Worm (Caenorhabditis elegans) whole organism, L1 larva: ENCODE data around the gene rps-12.

Experiments
- C04F5.9 ChIP-seq: sonication (generic microtip); optimal IDR thresholded peaks from 2 replicates; lab custom pipeline; 2016; ENCODE audit warnings: missing genetic modification characterization, missing compliant biosample characterization
- C16A3.4 ChIP-seq: fragments of 150-350 bp; optimal IDR thresholded peaks from 2 replicates; lab custom pipeline; 2014; ENCODE audit warnings: missing biosample characterization, missing genetic modification characterization
- aly-2 ChIP-seq: fragments of 150-350 bp; optimal IDR thresholded peaks from 2 replicates; lab custom pipeline; 2014; ENCODE audit warnings: missing biosample characterization, missing genetic modification characterization
- blmp-1 ChIP-seq: fragments of 150-350 bp; optimal IDR thresholded peaks from 2 replicates; lab custom pipeline; 2014; ENCODE audit warnings: missing biosample characterization, missing genetic modification characterization
- ceh-8 ChIP-seq: fragments of 200-800 bp; sonication (Bioruptor generic); optimal IDR thresholded peaks from 2 replicates; lab custom pipeline; 2018; ENCODE audit warnings: mild to moderate bottlenecking, missing genetic modification characterization, moderate library complexity, missing compliant biosample characterization
- ceh-88 ChIP-seq: fragments of 200-800 bp; sonication (Bioruptor generic); IDR thresholded peaks from 2 replicates; pipeline ENCODE4 v1.3.6; 2022; ENCODE audit warnings: missing genetic modification characterization, missing compliant biosample characterization
- dpl-1 ChIP-seq, 3 experiments: fragments of 150-350 bp in 2 of 3; sonication (generic microtip) in 1 of 3; optimal IDR thresholded peaks; 2 replicates each; lab custom pipeline; 2014 to 2017; ENCODE audit warnings: missing biosample characterization in 3 of 3, missing genetic modification characterization in 3 of 3, missing genetic modification reagents in 3 of 3
- efl-1 ChIP-seq, 4 experiments: fragments of 150-350 bp; optimal IDR thresholded peaks in 3 of 4; peaks in 1 of 4; 1 replicate in 1 of 4; 2 replicates in 3 of 4; lab custom pipeline; 2014; ENCODE audit warnings: missing biosample characterization in 2 of 4, missing genetic modification characterization in 2 of 4, missing genetic modification reagents in 2 of 4
- elt-2 ChIP-seq: sonication (generic microtip); optimal IDR thresholded peaks from 2 replicates; lab custom pipeline; 2016; ENCODE audit warnings: missing genetic modification characterization, mild to moderate bottlenecking, inconsistent platforms, missing compliant biosample characterization, missing genetic modification reagents
- elt-3 ChIP-seq, 6 experiments: fragments of 150-350 bp in 1 of 6; sonication (generic microtip); optimal IDR thresholded peaks; 2 replicates each; lab custom pipeline; 2017 to 2018; ENCODE audit warnings: missing biosample characterization in 6 of 6, missing genetic modification characterization in 6 of 6, inconsistent platforms in 1 of 6
- ets-5 ChIP-seq: fragments of 200-800 bp; sonication (Bioruptor generic); IDR thresholded peaks from 2 replicates; pipeline ENCODE4 v1.3.6; 2022; ENCODE audit warnings: missing genetic modification characterization, missing compliant biosample characterization
- fkh-4 ChIP-seq: sonication (generic microtip); optimal IDR thresholded peaks from 2 replicates; lab custom pipeline; 2016; ENCODE audit warnings: missing compliant biosample characterization, missing genetic modification characterization, borderline replicate concordance
- fos-1 ChIP-seq: fragments of 150-350 bp; optimal IDR thresholded peaks from 2 replicates; lab custom pipeline; 2014; ENCODE audit warnings: missing biosample characterization, missing genetic modification characterization
- grh-1 ChIP-seq: fragments of 200-800 bp; sonication (Bioruptor generic); IDR thresholded peaks from 2 replicates; pipeline ENCODE4 v1.3.6; 2022; ENCODE audit warnings: missing genetic modification reagents, missing genetic modification characterization, missing compliant biosample characterization
- hlh-17 ChIP-seq: fragments of 200-800 bp; sonication (Bioruptor generic); optimal IDR thresholded peaks from 2 replicates; lab custom pipeline; 2018; ENCODE audit warnings: missing genetic modification characterization, mild to moderate bottlenecking, missing compliant biosample characterization, moderate library complexity, borderline replicate concordance
- hlh-4 ChIP-seq: sonication (generic microtip); optimal IDR thresholded peaks from 2 replicates; lab custom pipeline; 2016; ENCODE audit warnings: mild to moderate bottlenecking, missing genetic modification characterization, missing compliant biosample characterization
- irx-1 ChIP-seq: sonication (generic microtip); optimal IDR thresholded peaks from 2 replicates; lab custom pipeline; 2016; ENCODE audit warnings: missing genetic modification characterization, missing compliant biosample characterization
- isw-1 ChIP-seq: fragments of 200-800 bp; sonication (Bioruptor generic); IDR thresholded peaks from 2 replicates; pipeline ENCODE4 v1.3.6; 2022; ENCODE audit warnings: missing genetic modification characterization, missing compliant biosample characterization
- jun-1 ChIP-seq: fragments of 150-350 bp; optimal IDR thresholded peaks from 2 replicates; lab custom pipeline; 2014; ENCODE audit warnings: missing biosample characterization, missing genetic modification reagents, missing genetic modification characterization
- lin-14 ChIP-seq: fragments of 200-800 bp; sonication (Bioruptor generic); optimal IDR thresholded peaks from 2 replicates; lab custom pipeline; 2018; ENCODE audit warnings: mild to moderate bottlenecking, missing genetic modification characterization, moderate library complexity, missing compliant biosample characterization
- lin-35 ChIP-seq, 2 experiments: fragments of 150-350 bp; optimal IDR thresholded peaks; 2 replicates each; lab custom pipeline; 2014; ENCODE audit warnings: missing biosample characterization in 2 of 2, missing genetic modification characterization in 2 of 2, missing genetic modification reagents in 2 of 2
- mab-9 ChIP-seq: fragments of 200-800 bp; sonication (Bioruptor generic); IDR thresholded peaks from 2 replicates; pipeline ENCODE4 v1.3.6; 2022; ENCODE audit warnings: missing genetic modification reagents, missing genetic modification characterization, missing compliant biosample characterization
- mdl-1 ChIP-seq, 2 experiments: fragments of 150-350 bp; optimal IDR thresholded peaks; 2 replicates each; lab custom pipeline; 2014 to 2017; ENCODE audit warnings: missing biosample characterization in 2 of 2, missing genetic modification characterization in 2 of 2, inconsistent platforms in 1 of 2
- nhr-12 ChIP-seq: sonication (generic microtip); optimal IDR thresholded peaks from 2 replicates; lab custom pipeline; 2017; ENCODE audit warnings: missing biosample characterization, missing genetic modification characterization
- nhr-237 ChIP-seq: fragments of 150-350 bp; optimal IDR thresholded peaks from 2 replicates; lab custom pipeline; 2014; ENCODE audit warnings: missing biosample characterization, missing genetic modification characterization
- nhr-76 ChIP-seq: sonication (generic microtip); optimal IDR thresholded peaks from 2 replicates; lab custom pipeline; 2017; ENCODE audit warnings: missing biosample characterization, missing genetic modification characterization
- nhr-85 ChIP-seq: sonication (generic microtip); peaks from one replicate; lab custom pipeline; 2016; ENCODE audit warnings: missing genetic modification characterization, inconsistent platforms, missing compliant biosample characterization
- pqm-1 ChIP-seq: sonication (generic microtip); optimal IDR thresholded peaks from 3 replicates; lab custom pipeline; 2017; ENCODE audit warnings: missing biosample characterization, missing genetic modification characterization
- snpc-4 ChIP-seq: fragments of 150-350 bp; optimal IDR thresholded peaks from 2 replicates; lab custom pipeline; 2014; ENCODE audit warnings: missing biosample characterization, missing genetic modification characterization
- sptf-1 ChIP-seq: fragments of 150-350 bp; optimal IDR thresholded peaks from 2 replicates; lab custom pipeline; 2014; ENCODE audit warnings: missing biosample characterization, missing genetic modification characterization
- swsn-7 ChIP-seq: sonication (generic microtip); optimal IDR thresholded peaks from 2 replicates; lab custom pipeline; 2016; ENCODE audit warnings: missing genetic modification characterization, missing compliant biosample characterization
- zip-4 ChIP-seq: fragments of 200-800 bp; sonication (Bioruptor generic); optimal IDR thresholded peaks from 2 replicates; lab custom pipeline; 2018; ENCODE audit warnings: mild to moderate bottlenecking, missing genetic modification characterization, moderate library complexity, missing compliant biosample characterization
- ztf-4 ChIP-seq: fragments of 150-350 bp; optimal IDR thresholded peaks from 2 replicates; lab custom pipeline; 2014; ENCODE audit warnings: missing biosample characterization, missing genetic modification characterization

Gene rps-12

ce11 chrIII:5711242-5711641 lies 32.1 kb downstream of the rps-12 start, which contains the start of gene rbm-26:
Gene rbm-26, plus strand, starts transcription at chrIII:5711542.
- TF ChIP-seq ets-5 = no peak
- no peak for TF ChIP-seq aly-2 (tag; lab: Kevin White, UChicago)
- no peak for TF ChIP-seq elt-2
- TF ChIP-seq blmp-1 = peak; percentile 56
- no peak for TF ChIP-seq elt-3 (tag; optimal IDR thresholded peaks at IDR 0.05; lab: Kevin White, UChicago)
- no peak for TF ChIP-seq ceh-8
- TF ChIP-seq, all 84 proteins: peak for 1

ce11 chrIII:5711881-5712643 lies 33.0 kb downstream of the rps-12 start:
- TF ChIP-seq nhr-12 (tag; lab: Kevin White, UChicago) (no peak), mdl-1 (tag; optimal IDR thresholded peaks at IDR 0.05; lab: Kevin White, UChicago) (no peak), ceh-88 (no peak), fos-1 (no peak), nhr-76 (tag; lab: Kevin White, UChicago) (no peak), C16A3.4 (no peak), jun-1 (tag; lab: Kevin White, UChicago) (no peak), irx-1 (tag; lab: Kevin White, UChicago) (no peak), dpl-1 (GFP tag; optimal IDR thresholded peaks at IDR 0.05; lab: Kevin White, UChicago) (no peak)

ce11 chrIII:5714230-5714983 lies 35.3 kb downstream of the rps-12 start, which contains the start of gene arf-1:
Gene arf-1, plus strand, starts transcription at chrIII:5714886.
- no peak for TF ChIP-seq ztf-4 (tag; lab: Kevin White, UChicago)
- TF ChIP-seq zip-4 (GFP tag; lab: Kevin White, UChicago) = no peak
- no peak for TF ChIP-seq fkh-4 (tag; lab: Kevin White, UChicago)
- TF ChIP-seq isw-1 (GFP tag; lab: Robert Waterston, UW) = no peak
- TF ChIP-seq nhr-237 = no peak
- TF ChIP-seq grh-1 (GFP tag; lab: Robert Waterston, UW) = no peak
- no peak for TF ChIP-seq hlh-17
- TF ChIP-seq lin-35 (GFP tag; optimal IDR thresholded peaks at IDR 0.05; lab: Kevin White, UChicago) = peak in 1 of 2 experiments; percentile 29
- peak; percentile 1 for TF ChIP-seq lin-14 (GFP tag; lab: Kevin White, UChicago)
- TF ChIP-seq elt-3 (tag; optimal IDR thresholded peaks at IDR 0.05; lab: Kevin White, UChicago) = peak in 1 of 6 experiments; percentile 8
- TF ChIP-seq C04F5.9 = no peak
- no peak for TF ChIP-seq mab-9 (GFP tag; lab: Robert Waterston, UW)

ce11 chrIII:5714984-5715454 lies 35.9 kb downstream of the rps-12 start:
- no peak for TF ChIP-seq swsn-7 (tag; lab: Kevin White, UChicago)
- TF ChIP-seq sptf-1 (tag; lab: Kevin White, UChicago) = no peak
- TF ChIP-seq pqm-1 = no peak
- TF ChIP-seq efl-1 (optimal IDR thresholded peaks at IDR 0.05; lab: Kevin White, UChicago) = no peak
- peak in 1 of 2 experiments; percentile 78 for TF ChIP-seq efl-1 (GFP tag; optimal IDR thresholded peaks at IDR 0.05 in 1 of 2; lab: Kevin White, UChicago)
- TF ChIP-seq snpc-4 (tag; lab: Kevin White, UChicago) = no peak
- peak; percentile 56 for TF ChIP-seq nhr-85 (tag; lab: Kevin White, UChicago)
- no peak for TF ChIP-seq hlh-4 (tag; lab: Kevin White, UChicago)
- TF ChIP-seq blmp-1 = peak; percentile 31
